Fruit fly (Drosophila melanogaster): ENCODE results near the gene CG33253.

CG33253 gene

DNA sequence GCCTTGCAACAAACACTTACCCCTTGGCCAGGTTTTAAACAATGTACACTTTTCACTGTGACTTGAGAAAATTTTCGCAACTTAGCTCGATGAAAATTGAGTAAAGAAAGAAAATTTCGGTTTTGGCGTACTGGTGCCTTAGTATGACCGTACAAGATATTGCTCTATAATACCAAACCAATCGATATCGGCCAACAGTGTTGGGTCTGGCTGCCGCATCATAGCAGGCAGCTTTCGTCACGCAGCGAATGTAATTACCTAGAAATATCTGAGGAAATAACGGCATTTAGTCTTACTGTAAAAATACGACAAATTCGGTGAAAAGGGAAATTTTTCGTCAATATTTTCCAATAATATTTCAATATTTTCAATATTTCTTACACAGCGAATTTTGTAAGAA lies 24.8 kb downstream of the CG33253 start, which contains the start of gene Ulp1 (continued):
- peak; percentile 59; the same call in 2 of the 3 replicates for TF ChIP-seq row (GFP tag; IDR thresholded peaks at IDR 0.05)
- peak; percentile 57 for TF ChIP-seq CG15514 (GFP tag; optimal IDR thresholded peaks at IDR 0.05)
- TF ChIP-seq sug (tag; optimal IDR thresholded peaks at IDR 0.05) = peak; percentile 30
- TF ChIP-seq Fer1 (GFP tag; optimal IDR thresholded peaks at IDR 0.05) = peak; percentile 13

- TF ChIP-seq B-H1 (GFP tag; IDR thresholded peaks at IDR 0.05) = no peak
- TF ChIP-seq gcm (GFP tag; optimal IDR thresholded peaks at IDR 0.05) = no peak
- no peak for TF ChIP-seq CG13424 (tag; optimal IDR thresholded peaks at IDR 0.05)
- TF ChIP-seq CG3838 (GFP tag; optimal IDR thresholded peaks at IDR 0.05) = no peak
- TF ChIP-seq psq (GFP tag; optimal IDR thresholded peaks at IDR 0.05) = no peak
- TF ChIP-seq Neu2 (GFP tag; optimal IDR thresholded peaks at IDR 0.05; ENCODE audit: borderline replicate concordance) = no peak
- no peak for TF ChIP-seq CG8089 (GFP tag; optimal IDR thresholded peaks at IDR 0.05)
- no peak for TF ChIP-seq CG4707 (GFP tag; optimal IDR thresholded peaks at IDR 0.05)
- no peak for TF ChIP-seq CG17829 (tag; optimal IDR thresholded peaks at IDR 0.05)
- TF ChIP-seq Deaf1 (tag; optimal IDR thresholded peaks at IDR 0.05) = no peak
- TF ChIP-seq CG9609 (GFP tag; optimal IDR thresholded peaks at IDR 0.05) = no peak
- TF ChIP-seq CG14860 (GFP tag; IDR thresholded peaks at IDR 0.05; ENCODE audit: partially characterized antibody) = no peak
- no peak for TF ChIP-seq Nf-YB (GFP tag; optimal IDR thresholded peaks at IDR 0.05)
Measured at dm6 chrX:19211982-19212381, 28.8 kb downstream of the CG33253 start, which contains the start of gene CG14195. TSS of gene CG14195 (minus strand) at chrX:19212082.

DNA sequence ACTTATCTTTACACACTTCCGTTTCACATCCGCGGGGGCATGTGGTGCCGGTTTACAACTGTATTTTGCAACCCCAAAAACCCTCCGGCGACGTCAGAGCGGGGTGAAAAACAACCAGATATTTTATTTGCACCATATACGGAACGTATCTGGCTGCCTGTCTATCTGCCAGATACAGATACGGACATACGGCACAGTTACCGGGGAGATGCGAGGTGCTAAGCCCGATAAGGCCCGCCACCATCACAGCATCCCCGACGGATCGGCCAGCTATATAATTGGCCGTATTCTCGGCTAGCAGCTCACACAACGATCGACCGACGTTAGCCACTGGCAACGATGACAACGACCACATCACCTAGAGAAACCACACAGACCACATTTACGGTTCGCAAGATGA lies 29.7 kb downstream of the CG33253 start, which contains the start of gene Mur18B:
Gene Mur18B, plus strand, starts transcription at position 301 of the 400 bp plus-strand sequence.
- no peak for TF ChIP-seq H15 (GFP tag; IDR thresholded peaks at IDR 0.05)
- TF ChIP-seq Med (GFP tag) = peak; percentile 15

DNA sequence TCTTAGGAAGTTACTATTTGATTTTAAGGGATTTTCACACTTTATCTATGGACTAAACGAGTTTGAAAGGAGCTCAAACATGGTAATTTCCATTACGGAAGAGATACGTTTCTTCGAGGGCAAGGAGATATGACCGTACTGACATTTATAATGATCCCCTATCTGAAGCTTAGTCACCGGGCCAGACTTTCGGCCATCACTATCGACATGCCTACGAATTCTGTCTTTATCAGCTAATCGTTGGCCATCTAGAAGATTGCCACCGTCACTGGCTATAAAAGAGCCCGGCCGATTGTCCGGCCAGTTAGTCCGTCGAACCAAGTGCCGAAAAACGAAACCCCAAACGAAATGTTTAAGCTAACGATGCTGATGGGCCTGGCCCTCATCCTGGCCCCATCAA lies 32.0 kb downstream of the CG33253 start, which contains the start of gene Muc18B:
Gene Muc18B, plus strand, starts transcription at position 301 of the 400 bp plus-strand sequence.
- TF ChIP-seq CoRest (tag; optimal IDR thresholded peaks at IDR 0.05) (no peak), exex (tag; optimal IDR thresholded peaks at IDR 0.05) (peak; percentile 34), grn (GFP tag; optimal IDR thresholded peaks at IDR 0.05) (peak; percentile 38)

DNA sequence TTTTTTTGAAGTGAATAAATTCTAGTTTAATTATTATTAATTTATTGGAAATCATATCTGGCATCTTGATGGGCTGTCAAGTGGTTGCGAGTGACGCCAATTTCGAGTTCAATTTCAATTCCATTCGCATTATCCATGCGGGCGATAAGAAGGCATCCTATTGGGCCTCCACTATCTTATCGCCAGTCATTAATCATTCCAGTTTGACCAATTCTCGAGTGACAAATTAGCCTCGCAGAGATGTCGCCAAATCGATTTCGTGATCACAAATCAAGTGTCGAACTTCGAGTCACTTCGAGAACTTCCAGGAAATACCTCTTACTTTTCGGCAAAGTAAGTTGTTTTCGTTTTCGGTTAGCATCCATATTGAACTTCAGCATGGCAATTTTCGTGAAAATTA lies 33.5 kb downstream of the CG33253 start:
- no peak for TF ChIP-seq Sin3A (optimal IDR thresholded peaks at IDR 0.05)
- TF ChIP-seq CG6689 (GFP tag; IDR thresholded peaks at IDR 0.05) = no peak
- no peak for TF ChIP-seq CG1603 (tag; optimal IDR thresholded peaks at IDR 0.05)
- TF ChIP-seq sens-2 (GFP tag; IDR thresholded peaks at IDR 0.05) = no peak
- TF ChIP-seq CG8944 (GFP tag; optimal IDR thresholded peaks at IDR 0.05) = no peak
- TF ChIP-seq Nf-YB (GFP tag; optimal IDR thresholded peaks at IDR 0.05) = no peak
- no peak for TF ChIP-seq Ravus (GFP tag; IDR thresholded peaks at IDR 0.05)
- peak; percentile 98 for TF ChIP-seq exex (tag; optimal IDR thresholded peaks at IDR 0.05)
- TF ChIP-seq CG3995 (GFP tag; optimal IDR thresholded peaks at IDR 0.05) = peak; percentile 14
- no peak for TF ChIP-seq CG7556 (GFP tag; optimal IDR thresholded peaks at IDR 0.05)
- TF ChIP-seq CG18599 (GFP tag; optimal IDR thresholded peaks at IDR 0.05) = peak; percentile 39
- TF ChIP-seq vfl (GFP tag; optimal IDR thresholded peaks at IDR 0.05) = no peak
- peak; percentile 77 for TF ChIP-seq grn (GFP tag; optimal IDR thresholded peaks at IDR 0.05)
- no peak for TF ChIP-seq gcm2 (GFP tag; optimal IDR thresholded peaks at IDR 0.05)
- TF ChIP-seq mirr (GFP tag; optimal IDR thresholded peaks at IDR 0.05) = peak; percentile 16
- TF ChIP-seq lab (GFP tag; optimal IDR thresholded peaks at IDR 0.05) = peak; percentile 66

Measured in whole organism, embryonic.